Worm (Caenorhabditis elegans) whole organism, early embryonic: ENCODE data around the gene T07A9.14.
A peak's percentile ranks its signal among the peaks of the same experiment; 100 is the strongest.

Source experiments
- B0310.2 ChIP-seq: sonication (generic microtip); optimal IDR thresholded peaks from 2 replicates; lab custom pipeline; 2016; ENCODE audit warnings: mild to moderate bottlenecking, missing genetic modification characterization, missing compliant biosample characterization
- F13C5.2 ChIP-seq: sonication (generic microtip); optimal IDR thresholded peaks from 2 replicates; lab custom pipeline; 2017; ENCODE audit warnings: mild to moderate bottlenecking, missing genetic modification characterization, inconsistent platforms, missing compliant biosample characterization
- aly-1 ChIP-seq: sonication (generic microtip); optimal IDR thresholded peaks from 2 replicates; lab custom pipeline; 2016; ENCODE audit warnings: missing genetic modification characterization, missing compliant biosample characterization
- ama-1 ChIP-seq: fragments of 150-350 bp; optimal IDR thresholded peaks from 2 replicates; lab custom pipeline; 2014
- ceh-13 ChIP-seq: fragments of 200-800 bp; sonication (Bioruptor generic); optimal IDR thresholded peaks from 2 replicates; lab custom pipeline; 2018; ENCODE audit warnings: mild to moderate bottlenecking, missing genetic modification characterization, missing compliant biosample characterization
- ceh-36 ChIP-seq: sonication (generic microtip); optimal IDR thresholded peaks from 2 replicates; lab custom pipeline; 2016; ENCODE audit warnings: missing genetic modification characterization, inconsistent platforms, missing compliant biosample characterization
- ets-7 ChIP-seq: sonication (generic microtip); optimal IDR thresholded peaks from 2 replicates; lab custom pipeline; 2016; ENCODE audit warnings: missing genotype, missing genetic modification characterization, missing compliant biosample characterization
- flt-1 ChIP-seq: fragments of 200-800 bp; sonication (Bioruptor generic); IDR thresholded peaks from 2 replicates; pipeline ENCODE4 v1.3.6; 2022; ENCODE audit warnings: missing genetic modification characterization, missing compliant biosample characterization
- hmbx-1 ChIP-seq: sonication (generic microtip); optimal IDR thresholded peaks from 2 replicates; lab custom pipeline; 2016; ENCODE audit warnings: mild to moderate bottlenecking, missing genetic modification characterization, missing compliant biosample characterization
- hmg-4 ChIP-seq: fragments of 200-800 bp; sonication (Bioruptor generic); optimal IDR thresholded peaks from 2 replicates; lab custom pipeline; 2018; ENCODE audit warnings: mild to moderate bottlenecking, missing genetic modification characterization, missing compliant biosample characterization
- hnd-1 ChIP-seq: sonication (generic microtip); optimal IDR thresholded peaks from 2 replicates; lab custom pipeline; 2016; ENCODE audit warnings: missing genetic modification characterization, missing compliant biosample characterization
- pes-1 ChIP-seq: fragments of 200-800 bp; sonication (Bioruptor generic); IDR thresholded peaks from 2 replicates; pipeline ENCODE4 v1.3.6; 2022; ENCODE audit warnings: missing genetic modification reagents, missing genetic modification characterization, missing compliant biosample characterization
- scrt-1 ChIP-seq: fragments of 200-800 bp; sonication (Bioruptor generic); IDR thresholded peaks from 2 replicates; pipeline ENCODE4 v1.3.6; 2022; ENCODE audit warnings: missing genetic modification characterization, missing compliant biosample characterization
- sea-1 ChIP-seq: fragments of 200-800 bp; sonication (Bioruptor generic); conservative IDR thresholded peaks from 2 replicates; pipeline ENCODE4 v1.3.6; 2022; ENCODE audit warnings: missing genetic modification characterization, missing compliant biosample characterization
- tbx-11 ChIP-seq: fragments of 200-800 bp; sonication (Bioruptor generic); IDR thresholded peaks from 2 replicates; pipeline ENCODE4 v1.3.6; 2022; ENCODE audit warnings: missing genetic modification characterization, missing compliant biosample characterization
- tbx-37 ChIP-seq: fragments of 200-800 bp; sonication (Bioruptor generic); conservative IDR thresholded peaks from 2 replicates; pipeline ENCODE4 v1.3.6; 2022; ENCODE audit warnings: missing genetic modification reagents, missing genetic modification characterization, missing compliant biosample characterization
- tra-4 ChIP-seq: sonication (generic microtip); optimal IDR thresholded peaks from 2 replicates; lab custom pipeline; 2017; ENCODE audit warnings: missing genetic modification characterization, missing compliant biosample characterization

The T07A9.14 gene

ce11 chrIV:385150-385937 is 1.2 kb upstream of the T07A9.14 start, which contains the start of gene rps-24:
Gene rps-24 (plus strand): TSS chrIV:385887.
- peak; percentile 68; the same call in 1 of the 2 replicates for TF ChIP-seq flt-1
- TF ChIP-seq sea-1, result peak; percentile 64
- peak; percentile 83 for TF ChIP-seq ets-7 (tag; lab: Kevin White, UChicago)
- peak; percentile 69 for TF ChIP-seq tbx-37 (GFP tag; lab: Robert Waterston, UW)
- peak; percentile 50 for TF ChIP-seq hmg-4 (GFP tag; lab: Kevin White, UChicago)
- peak; percentile 50; the same call in 1 of the 2 replicates for TF ChIP-seq scrt-1
- peak; percentile 48 for TF ChIP-seq aly-1 (tag; lab: Kevin White, UChicago)
- TF ChIP-seq F13C5.2 (tag; lab: Kevin White, UChicago), result peak; percentile 51
- peak; percentile 53; the same call in 1 of the 2 replicates for TF ChIP-seq tbx-11 (GFP tag; lab: Robert Waterston, UW)
- TF ChIP-seq pes-1 (GFP tag; lab: Robert Waterston, UW), result peak; percentile 85
- peak; percentile 43 for TF ChIP-seq hnd-1 (tag; lab: Kevin White, UChicago)

DNA sequence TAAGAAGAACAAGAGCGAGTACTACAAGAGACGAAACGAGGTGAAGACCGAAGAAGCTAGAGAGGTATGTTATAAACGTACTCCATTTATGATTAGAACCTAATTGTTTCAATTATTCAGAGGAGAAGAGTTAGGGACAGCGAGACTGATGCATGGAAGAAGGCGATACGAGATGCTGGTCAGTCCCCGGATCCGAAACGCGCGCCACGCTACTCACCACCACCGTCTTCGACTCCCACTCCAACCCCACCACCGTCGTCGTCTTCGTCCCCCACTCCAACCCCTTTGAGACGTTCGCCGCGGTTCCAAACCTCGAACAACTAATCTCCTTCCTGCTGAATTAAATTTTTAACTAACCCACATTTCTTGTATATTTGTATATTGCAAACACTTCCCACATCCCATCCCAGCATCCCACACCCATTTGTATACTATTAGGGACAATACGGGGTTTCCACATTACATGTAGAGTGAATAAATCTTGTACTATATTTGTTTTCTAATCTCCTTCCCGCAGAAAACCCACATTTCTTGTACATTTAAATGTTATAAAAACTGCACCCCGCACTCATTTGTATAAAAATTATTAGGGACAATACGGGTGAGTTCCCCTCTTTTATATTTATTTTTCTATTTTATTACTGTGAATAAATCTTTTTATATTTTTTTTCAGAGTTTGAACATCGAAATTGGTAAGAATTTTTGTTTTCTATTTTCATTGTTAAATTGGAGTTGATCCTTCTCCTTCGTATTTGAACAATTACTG is 967 bp downstream of the T07A9.14 start:
- TF ChIP-seq flt-1 (no peak), aly-1 (tag; lab: Kevin White, UChicago) (no peak), ama-1 (lab: Kevin White, UChicago) (no peak), ceh-13 (GFP tag; lab: Kevin White, UChicago) (no peak), B0310.2 (no peak), sea-1 (no peak), hmbx-1 (tag; lab: Kevin White, UChicago) (no peak), ets-7 (tag; lab: Kevin White, UChicago) (no peak), hmg-4 (GFP tag; lab: Kevin White, UChicago) (no peak), tra-4 (tag; lab: Kevin White, UChicago) (no peak), scrt-1 (no peak), tbx-11 (GFP tag; lab: Robert Waterston, UW) (no peak), pes-1 (GFP tag; lab: Robert Waterston, UW) (no peak), tbx-37 (GFP tag; lab: Robert Waterston, UW) (no peak)

DNA sequence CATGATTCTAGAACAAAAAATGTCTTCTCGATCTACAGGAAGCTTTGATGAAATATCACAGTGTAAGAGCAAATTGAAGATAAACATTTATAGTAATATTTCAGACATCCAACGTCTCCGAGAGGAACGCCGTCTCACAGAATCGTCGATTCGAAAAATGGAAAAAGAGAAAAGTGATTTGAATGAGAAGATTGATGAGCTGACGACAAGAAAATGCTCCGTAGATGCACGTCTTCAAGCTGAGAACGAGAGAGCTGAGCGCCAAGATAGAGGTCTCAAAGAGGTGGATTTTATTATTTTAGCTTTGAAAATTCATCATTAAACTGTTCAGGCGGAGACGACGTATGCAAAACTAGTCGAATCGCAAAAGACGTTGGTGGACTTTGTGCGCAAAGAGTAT is 1.6 kb downstream of the T07A9.14 start, which contains the start of gene ssna-1:
Gene ssna-1 (plus strand): TSS at position 12 of the 400 bp plus-strand sequence.
- TF ChIP-seq scrt-1 (no peak), ama-1 (lab: Kevin White, UChicago) (peak; percentile 75)

DNA sequence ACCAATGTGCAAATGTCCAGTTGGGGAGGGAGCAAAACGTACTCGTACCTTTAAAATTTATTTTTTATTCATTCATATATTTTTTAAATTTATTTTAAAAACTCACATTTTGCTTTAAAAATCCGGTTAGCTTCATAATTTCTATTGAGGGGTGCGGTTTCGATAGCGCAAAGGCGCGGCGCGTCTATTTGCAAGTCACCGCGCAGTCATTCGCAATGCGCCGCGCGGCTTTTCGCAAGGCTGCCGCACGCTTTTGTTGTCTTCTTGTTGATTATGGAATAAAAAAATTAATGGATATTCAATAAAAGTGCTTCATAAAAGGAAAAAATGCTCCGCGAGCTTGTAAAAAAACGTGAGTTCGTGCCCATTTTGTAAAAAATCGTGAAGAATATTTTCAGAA is 3.8 kb downstream of the T07A9.14 start, which contains the start of the genes ears-2 and uncp-18:
Gene ears-2 (minus strand): TSS at position 190 of the 400 bp plus-strand sequence.
Gene uncp-18 (plus strand): TSS at position 282 of the 400 bp plus-strand sequence.
- TF ChIP-seq aly-1 (tag; lab: Kevin White, UChicago) (peak; percentile 88), B0310.2 (peak; percentile 92), tbx-11 (GFP tag; lab: Robert Waterston, UW) (peak; percentile 95), F13C5.2 (tag; lab: Kevin White, UChicago) (peak; percentile 99), sea-1 (peak; percentile 99), tra-4 (tag; lab: Kevin White, UChicago) (peak; percentile 92), ama-1 (lab: Kevin White, UChicago) (no peak), ceh-13 (GFP tag; lab: Kevin White, UChicago) (peak; percentile 97), ceh-36 (tag; lab: Kevin White, UChicago) (peak; percentile 95), pes-1 (GFP tag; lab: Robert Waterston, UW) (peak; percentile 97), tbx-37 (GFP tag; lab: Robert Waterston, UW) (peak; percentile 97), flt-1 (peak; percentile 88), ets-7 (tag; lab: Kevin White, UChicago) (peak; percentile 85), hnd-1 (tag; lab: Kevin White, UChicago) (peak; percentile 95), scrt-1 (peak; percentile 94), hmg-4 (GFP tag; lab: Kevin White, UChicago) (peak; percentile 99), hmbx-1 (tag; lab: Kevin White, UChicago) (peak; percentile 91)

ce11 chrIV:393409-393930 is 7.0 kb downstream of the T07A9.14 start, which contains the start of the genes T07A9.15 and nog-1:
Gene T07A9.15 (minus strand): TSS chrIV:393546.
Gene nog-1 (plus strand): TSS chrIV:393880.
- TF ChIP-seq pes-1 (GFP tag; lab: Robert Waterston, UW) (peak; percentile 52; the same call in 1 of the 2 replicates), tbx-37 (GFP tag; lab: Robert Waterston, UW) (0 out of 2 replicates have a peak, but pooled peaks have one; percentile 30), flt-1 (no peak), F13C5.2 (tag; lab: Kevin White, UChicago) (no peak)

ce11 chrIV:396373-396772 is 9.9 kb downstream of the T07A9.14 start, which contains the start of gene rrp-8:
Gene rrp-8 (plus strand): TSS chrIV:396545.
- TF ChIP-seq pes-1 (GFP tag; lab: Robert Waterston, UW) (no peak), ceh-36 (tag; lab: Kevin White, UChicago) (no peak), hmg-4 (GFP tag; lab: Kevin White, UChicago) (no peak), ets-7 (tag; lab: Kevin White, UChicago) (no peak), hnd-1 (tag; lab: Kevin White, UChicago) (no peak), sea-1 (no peak), tbx-11 (GFP tag; lab: Robert Waterston, UW) (no peak)
